Worm (Caenorhabditis elegans) whole organism, mixed stage, embryonic: ENCODE measurements around the gene F14H3.4.

Experiments used
- blmp-1 ChIP-seq: fragments of 150-350 bp; optimal IDR thresholded peaks from 2 replicates; lab custom pipeline; 2014; ENCODE audit warnings: missing biosample characterization, missing genetic modification characterization
- ceh-83 ChIP-seq: fragments of 200-800 bp; sonication (Bioruptor generic); optimal IDR thresholded peaks from 2 replicates; lab custom pipeline; 2018; ENCODE audit warnings: mild to moderate bottlenecking, missing genetic modification characterization, missing compliant biosample characterization
- ces-1 ChIP-seq: fragments of 150-350 bp; optimal IDR thresholded peaks from 2 replicates; lab custom pipeline; 2014; ENCODE audit warnings: missing biosample characterization, missing genetic modification reagents, missing genetic modification characterization
- cnd-1 ChIP-seq: fragments of 200-800 bp; sonication (Bioruptor generic); optimal IDR thresholded peaks from 2 replicates; lab custom pipeline; 2018; ENCODE audit warnings: mild to moderate bottlenecking, missing genetic modification characterization, missing compliant biosample characterization
- lin-13 ChIP-seq: fragments of 150-350 bp; optimal IDR thresholded peaks from 2 replicates; lab custom pipeline; 2014; ENCODE audit warnings: missing biosample characterization, missing genetic modification characterization
- mep-1 ChIP-seq: fragments of 150-350 bp; optimal IDR thresholded peaks from 2 replicates; lab custom pipeline; 2017; ENCODE audit warnings: missing biosample characterization, missing genetic modification reagents, missing genetic modification characterization, inconsistent platforms
- nhr-237 ChIP-seq: fragments of 150-350 bp; optimal IDR thresholded peaks from 2 replicates; lab custom pipeline; 2014; ENCODE audit warnings: missing biosample characterization, missing genetic modification characterization
- nhr-28 ChIP-seq: fragments of 150-350 bp; optimal IDR thresholded peaks from 2 replicates; lab custom pipeline; 2014; ENCODE audit warnings: missing biosample characterization, missing genetic modification characterization
- pha-4 ChIP-seq: fragments of 150-350 bp; optimal IDR thresholded peaks from 2 replicates; lab custom pipeline; 2018; ENCODE audit warnings: missing biosample characterization, missing genetic modification reagents, missing genetic modification characterization
- sem-2 ChIP-seq: fragments of 200-800 bp; sonication (Bioruptor generic); optimal IDR thresholded peaks from 2 replicates; lab custom pipeline; 2018; ENCODE audit warnings: mild to moderate bottlenecking, missing genetic modification characterization, missing compliant biosample characterization
- snpc-4 ChIP-seq: fragments of 150-350 bp; optimal IDR thresholded peaks from 2 replicates; lab custom pipeline; 2014; ENCODE audit warnings: missing biosample characterization, missing genetic modification characterization
- sptf-1 ChIP-seq: sonication (generic microtip); optimal IDR thresholded peaks from 2 replicates; lab custom pipeline; 2017; ENCODE audit warnings: mild to moderate bottlenecking, missing genetic modification characterization, moderate library complexity, missing compliant biosample characterization
- unc-62 ChIP-seq: fragments of 150-350 bp; optimal IDR thresholded peaks from 2 replicates; lab custom pipeline; 2014; ENCODE audit warnings: missing biosample characterization, missing genetic modification reagents, missing genetic modification characterization
- ztf-11 ChIP-seq: fragments of 150-350 bp; optimal IDR thresholded peaks from 2 replicates; lab custom pipeline; 2014; ENCODE audit warnings: missing biosample characterization, missing genetic modification characterization

DNA sequence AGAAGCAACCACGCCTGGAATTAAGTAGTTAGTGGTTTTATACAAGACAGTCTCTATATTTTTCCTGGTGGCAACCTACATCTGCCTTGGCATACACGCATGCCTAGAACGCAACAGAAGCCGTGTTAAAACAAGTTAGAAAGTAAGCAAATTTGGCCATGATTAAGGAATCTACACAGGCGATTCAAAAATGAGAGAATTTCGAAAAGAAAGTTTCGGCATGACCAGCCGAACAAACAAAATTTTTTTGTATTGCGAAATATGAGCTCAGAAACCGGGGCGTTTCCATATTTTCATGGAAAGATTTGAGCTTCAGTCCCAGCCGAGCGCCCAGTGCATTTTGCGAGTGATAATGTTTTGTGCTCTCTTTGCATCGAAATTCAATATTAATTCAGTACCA, 5.3 kb upstream of the F14H3.4 start, which contains the start of gene F14H3.15:
- TF ChIP-seq sptf-1 = no peak
- TF ChIP-seq mep-1 (tag; lab: Kevin White, UChicago) = no peak
- TF ChIP-seq unc-62 (GFP tag; lab: Kevin White, UChicago) = no peak
- TF ChIP-seq lin-13 (tag; lab: Kevin White, UChicago) = no peak
- no peak for TF ChIP-seq nhr-28 (tag; lab: Kevin White, UChicago)
- no peak for TF ChIP-seq snpc-4 (tag; lab: Kevin White, UChicago)
- TF ChIP-seq sem-2 (GFP tag; lab: Kevin White, UChicago) = no peak
- no peak for TF ChIP-seq pha-4 (tag; lab: Kevin White, UChicago)
- no peak for TF ChIP-seq ces-1
- TF ChIP-seq ztf-11 (tag; lab: Kevin White, UChicago) = no peak
- TF ChIP-seq cnd-1 = no peak
- TF ChIP-seq blmp-1 (tag; lab: Kevin White, UChicago) = no peak
- TF ChIP-seq ceh-83 (GFP tag; lab: Kevin White, UChicago) = no peak
- TF ChIP-seq nhr-237 (tag; lab: Kevin White, UChicago) = no peak
